Fruit fly (Drosophila melanogaster): ENCODE measurements around the gene CG13998.

CG13998 gene

dm6 chr2L:5982334-5982987, 25.8 kb upstream of the CG13998 start (continued):
- TF ChIP-seq CG1233 (GFP tag; optimal IDR thresholded peaks at IDR 0.05) (peak; percentile 33), bigmax (GFP tag; optimal IDR thresholded peaks at IDR 0.05) (peak; percentile 55), Deaf1 (tag; optimal IDR thresholded peaks at IDR 0.05) (peak; percentile 72), Pdp1 (GFP tag; optimal IDR thresholded peaks at IDR 0.05) (peak in 1 of 2 experiments; percentile 98), CG11723 (GFP tag; optimal IDR thresholded peaks at IDR 0.05) (peak; percentile 45), CHES-1-like (GFP tag; optimal IDR thresholded peaks at IDR 0.05) (peak; percentile 56), nau (GFP tag; optimal IDR thresholded peaks at IDR 0.05) (peak; percentile 32), Elba2 (GFP tag; optimal IDR thresholded peaks at IDR 0.05) (no peak), kni (GFP tag; optimal IDR thresholded peaks at IDR 0.05) (peak; percentile 26), CG17802 (tag; optimal IDR thresholded peaks at IDR 0.05) (no peak), zen (tag; optimal IDR thresholded peaks at IDR 0.05) (no peak), CG17186 (GFP tag; optimal IDR thresholded peaks at IDR 0.05) (peak; percentile 16), Mes4 (GFP tag; optimal IDR thresholded peaks at IDR 0.05) (peak; percentile 23), ssp (GFP tag; IDR thresholded peaks at IDR 0.05) (no peak), CG4328 (GFP tag; optimal IDR thresholded peaks at IDR 0.05) (peak; percentile 60), Fer2 (tag; optimal IDR thresholded peaks at IDR 0.05) (no peak), dmrt99B (tag; optimal IDR thresholded peaks at IDR 0.05) (peak; percentile 16), HLH4C (GFP tag; IDR thresholded peaks at IDR 0.05; ENCODE audit: partially characterized antibody) (no peak), CG3995 (GFP tag; optimal IDR thresholded peaks at IDR 0.05) (peak; percentile 91), CG16779 (GFP tag; IDR thresholded peaks at IDR 0.05) (no peak), Sin3A (optimal IDR thresholded peaks at IDR 0.05) (no peak), sob (GFP tag; IDR thresholded peaks at IDR 0.05) (no peak), al (GFP tag; IDR thresholded peaks at IDR 0.05) (no peak), ash1 (GFP tag; optimal IDR thresholded peaks at IDR 0.05) (peak; percentile 31), HLH3B (GFP tag; IDR thresholded peaks at IDR 0.05) (no peak), CG8359 (GFP tag; optimal IDR thresholded peaks at IDR 0.05; ENCODE audit: borderline replicate concordance) (no peak), fd64A (GFP tag; optimal IDR thresholded peaks at IDR 0.05) (peak; percentile 4), tin (GFP tag; optimal IDR thresholded peaks at IDR 0.05) (peak; percentile 32), Trl (optimal IDR thresholded peaks at IDR 0.05) (no peak), Trl (GFP tag; optimal IDR thresholded peaks at IDR 0.05) (peak; percentile 36), Jarid2 (GFP tag; optimal IDR thresholded peaks at IDR 0.05) (peak; percentile 45), CG14667 (GFP tag; IDR thresholded peaks at IDR 0.05) (no peak), toy (GFP tag; IDR thresholded peaks at IDR 0.05) (no peak), Atf-2 (GFP tag; optimal IDR thresholded peaks at IDR 0.05) (no peak), CG17359 (tag; optimal IDR thresholded peaks at IDR 0.05) (peak; percentile 9), CG6765 (GFP tag; optimal IDR thresholded peaks at IDR 0.05) (peak; percentile 15), CG33557 (GFP tag; optimal IDR thresholded peaks at IDR 0.05) (peak; percentile 38), dysf (GFP tag; IDR thresholded peaks at IDR 0.05) (no peak), ewg (GFP tag; optimal IDR thresholded peaks at IDR 0.05) (peak; percentile 40), bsh (GFP tag; optimal IDR thresholded peaks at IDR 0.05) (peak in 1 of 2 experiments; percentile 8), Oli (tag; optimal IDR thresholded peaks at IDR 0.05) (peak; percentile 4), Med (GFP tag) (peak; percentile 92), Lpt (GFP tag; optimal IDR thresholded peaks at IDR 0.05) (no peak), sens (GFP tag) (peak; percentile 60), gsb-n (tag; optimal IDR thresholded peaks at IDR 0.05) (peak; percentile 13), dan (GFP tag; IDR thresholded peaks at IDR 0.05) (no peak), sqz (GFP tag; optimal IDR thresholded peaks at IDR 0.05) (peak; percentile 8), crol (GFP tag; IDR thresholded peaks at IDR 0.05) (no peak), CoRest (tag; optimal IDR thresholded peaks at IDR 0.05) (peak; percentile 45), Hsf (GFP tag; optimal IDR thresholded peaks at IDR 0.05) (peak; percentile 12)

Measured in whole organism, embryonic.